Fruit fly (Drosophila melanogaster) S2 (cell line): ENCODE measurements around the gene CG42263.

Source experiments
- CG8478 ChIP-seq: fragments of >200 bp; optimal IDR thresholded peaks from 2 replicates; lab custom pipeline; 2018
- CTCF ChIP-seq, 2 experiments: fragments of >200 bp; optimal IDR thresholded peaks; 2 replicates each; lab custom pipeline; 2018

dm6 chr3L:19985768-19986167, 30.2 kb upstream of the CG42263 start, which contains the start of the genes hale and schuy:
- TF ChIP-seq CTCF (optimal IDR thresholded peaks at IDR 0.05; lab: Kevin White, UChicago) (no peak), CG8478 (lab: Kevin White, UChicago) (no peak)
